Worm (Caenorhabditis elegans) whole organism, late embryonic: ENCODE data around the gene K09B11.5.

Experiments used
- C08G9.2 ChIP-seq: sonication (generic microtip); optimal IDR thresholded peaks from 2 replicates; lab custom pipeline; 2016; ENCODE audit warnings: mild to moderate bottlenecking, missing genetic modification characterization, moderate library complexity, missing compliant biosample characterization
- C38D4.7 ChIP-seq: fragments of 200-800 bp; sonication (Bioruptor generic); optimal IDR thresholded peaks from 2 replicates; lab custom pipeline; 2018; ENCODE audit warnings: mild to moderate bottlenecking, missing genetic modification characterization, moderate library complexity, missing compliant biosample characterization
- K02D7.2 ChIP-seq: sonication (generic microtip); optimal IDR thresholded peaks from 2 replicates; lab custom pipeline; 2017; ENCODE audit warnings: mild to moderate bottlenecking, missing genetic modification characterization, missing compliant biosample characterization
- K09A11.1 ChIP-seq: sonication (generic microtip); optimal IDR thresholded peaks from 2 replicates; lab custom pipeline; 2017; ENCODE audit warnings: antibody characterized with exemption, mild to moderate bottlenecking, missing genetic modification characterization, missing compliant biosample characterization; ENCODE audit not compliant: insufficient read depth
- ahr-1 ChIP-seq: sonication (generic microtip); optimal IDR thresholded peaks from 2 replicates; lab custom pipeline; 2016; ENCODE audit warnings: missing genetic modification characterization, missing compliant biosample characterization
- ama-1 ChIP-seq: fragments of 150-350 bp; optimal IDR thresholded peaks from 2 replicates; lab custom pipeline; 2014
- ceh-18 ChIP-seq: sonication (generic microtip); optimal IDR thresholded peaks from 2 replicates; lab custom pipeline; 2016; ENCODE audit warnings: missing genetic modification characterization, missing compliant biosample characterization
- ceh-2 ChIP-seq: sonication (generic microtip); optimal IDR thresholded peaks from 2 replicates; lab custom pipeline; 2016; ENCODE audit warnings: missing genotype, missing genetic modification characterization, missing compliant biosample characterization
- ceh-24 ChIP-seq: sonication (generic microtip); optimal IDR thresholded peaks from 2 replicates; lab custom pipeline; 2016; ENCODE audit warnings: mild to moderate bottlenecking, missing genetic modification characterization, missing compliant biosample characterization
- ceh-31 ChIP-seq: sonication (generic microtip); optimal IDR thresholded peaks from 2 replicates; lab custom pipeline; 2016; ENCODE audit warnings: missing genetic modification characterization, missing compliant biosample characterization
- ceh-9 ChIP-seq: sonication (generic microtip); optimal IDR thresholded peaks from 2 replicates; lab custom pipeline; 2016; ENCODE audit warnings: mild to moderate bottlenecking, missing genetic modification characterization, inconsistent platforms, missing compliant biosample characterization
- che-1 ChIP-seq: sonication (generic microtip); optimal IDR thresholded peaks from 2 replicates; lab custom pipeline; 2016; ENCODE audit warnings: mild to moderate bottlenecking, missing genetic modification characterization, missing compliant biosample characterization
- dve-1 ChIP-seq: sonication (generic microtip); optimal IDR thresholded peaks from 2 replicates; lab custom pipeline; 2017; ENCODE audit warnings: antibody characterized with exemption, mild to moderate bottlenecking, missing genetic modification characterization, missing compliant biosample characterization
- elt-2 ChIP-seq: sonication (generic microtip); optimal IDR thresholded peaks from 2 replicates; lab custom pipeline; 2016; ENCODE audit warnings: missing genetic modification reagents, missing genetic modification characterization, missing compliant biosample characterization
- elt-4 ChIP-seq: sonication (generic microtip); optimal IDR thresholded peaks from 2 replicates; lab custom pipeline; 2016; ENCODE audit warnings: missing genetic modification characterization, missing compliant biosample characterization
- ets-4 ChIP-seq: sonication (generic microtip); optimal IDR thresholded peaks from 2 replicates; lab custom pipeline; 2016; ENCODE audit warnings: missing genetic modification characterization, missing compliant biosample characterization
- fax-1 ChIP-seq: sonication (generic microtip); optimal IDR thresholded peaks from 2 replicates; lab custom pipeline; 2016; ENCODE audit warnings: missing genotype, missing genetic modification characterization, missing compliant biosample characterization
- fkh-10 ChIP-seq: fragments of 150-350 bp; optimal IDR thresholded peaks from 2 replicates; lab custom pipeline; 2014; ENCODE audit warnings: missing biosample characterization, missing genetic modification reagents, missing genetic modification characterization
- fkh-6 ChIP-seq: sonication (generic microtip); optimal IDR thresholded peaks from 2 replicates; lab custom pipeline; 2016; ENCODE audit warnings: missing genetic modification characterization, missing compliant biosample characterization
- gmeb-2 ChIP-seq: sonication (generic microtip); optimal IDR thresholded peaks from 2 replicates; lab custom pipeline; 2016; ENCODE audit warnings: missing genetic modification characterization, inconsistent platforms, missing compliant biosample characterization
- hlh-13 ChIP-seq: fragments of 200-800 bp; sonication (Bioruptor generic); optimal IDR thresholded peaks from 2 replicates; lab custom pipeline; 2018; ENCODE audit warnings: mild to moderate bottlenecking, missing genetic modification characterization, missing compliant biosample characterization
- hlh-30 ChIP-seq: sonication (generic microtip); optimal IDR thresholded peaks from 2 replicates; lab custom pipeline; 2017; ENCODE audit warnings: antibody characterized with exemption, missing genetic modification characterization, missing compliant biosample characterization; ENCODE audit not compliant: insufficient read depth
- hlh-6 ChIP-seq: sonication (generic microtip); optimal IDR thresholded peaks from 2 replicates; lab custom pipeline; 2016; ENCODE audit warnings: missing genotype, missing genetic modification characterization, missing compliant biosample characterization
- hlh-8 ChIP-seq: sonication (generic microtip); optimal IDR thresholded peaks from 2 replicates; lab custom pipeline; 2016; ENCODE audit warnings: missing genotype, missing genetic modification characterization, missing compliant biosample characterization
- lin-11 ChIP-seq: fragments of 200-800 bp; sonication (Bioruptor generic); optimal IDR thresholded peaks from 2 replicates; lab custom pipeline; 2018; ENCODE audit warnings: mild to moderate bottlenecking, missing genetic modification characterization, missing compliant biosample characterization
- nfya-1 ChIP-seq: sonication (generic microtip); optimal IDR thresholded peaks from 2 replicates; lab custom pipeline; 2017; ENCODE audit warnings: missing genetic modification characterization, mild to moderate bottlenecking, missing compliant biosample characterization, antibody characterized with exemption, moderate library complexity
- nhr-232 ChIP-seq: sonication (generic microtip); optimal IDR thresholded peaks from 2 replicates; lab custom pipeline; 2016; ENCODE audit warnings: missing genetic modification characterization, missing compliant biosample characterization
- odd-2 ChIP-seq: sonication (generic microtip); optimal IDR thresholded peaks from 2 replicates; lab custom pipeline; 2017; ENCODE audit warnings: antibody characterized with exemption, mild to moderate bottlenecking, missing genetic modification characterization, missing compliant biosample characterization
- pha-4 ChIP-seq: fragments of 150-350 bp; optimal IDR thresholded peaks from 2 replicates; lab custom pipeline; 2018; ENCODE audit warnings: missing biosample characterization, missing genetic modification reagents, missing genetic modification characterization
- pqm-1 ChIP-seq: sonication (generic microtip); optimal IDR thresholded peaks from 2 replicates; lab custom pipeline; 2016; ENCODE audit warnings: missing genetic modification characterization, missing compliant biosample characterization
- pros-1 ChIP-seq: fragments of 150-350 bp; optimal IDR thresholded peaks from 2 replicates; lab custom pipeline; 2014; ENCODE audit warnings: missing biosample characterization, missing genetic modification reagents, missing genetic modification characterization
- ref-2 ChIP-seq: sonication (generic microtip); optimal IDR thresholded peaks from 2 replicates; lab custom pipeline; 2016; ENCODE audit warnings: missing genetic modification characterization, missing compliant biosample characterization
- rnt-1 ChIP-seq: sonication (generic microtip); optimal IDR thresholded peaks from 2 replicates; lab custom pipeline; 2016; ENCODE audit warnings: missing genetic modification characterization, missing compliant biosample characterization
- sdc-2 ChIP-seq: sonication (generic microtip); optimal IDR thresholded peaks from 2 replicates; lab custom pipeline; 2016; ENCODE audit warnings: missing genotype, missing genetic modification characterization, missing compliant biosample characterization
- syd-9 ChIP-seq: sonication (generic microtip); optimal IDR thresholded peaks from 2 replicates; lab custom pipeline; 2016; ENCODE audit warnings: mild to moderate bottlenecking, missing genetic modification characterization, moderate library complexity, missing compliant biosample characterization
- tbx-7 ChIP-seq: sonication (generic microtip); optimal IDR thresholded peaks from 2 replicates; lab custom pipeline; 2016; ENCODE audit warnings: missing genotype, missing genetic modification characterization, missing compliant biosample characterization
- unc-42 ChIP-seq: sonication (generic microtip); optimal IDR thresholded peaks from 2 replicates; lab custom pipeline; 2016; ENCODE audit warnings: missing genotype, missing genetic modification characterization, missing compliant biosample characterization
- unc-55 ChIP-seq: sonication (generic microtip); optimal IDR thresholded peaks from 2 replicates; lab custom pipeline; 2017; ENCODE audit warnings: missing biosample characterization, missing genetic modification reagents, missing genetic modification characterization
- ztf-16 ChIP-seq: sonication (generic microtip); optimal IDR thresholded peaks from 2 replicates; lab custom pipeline; 2017; ENCODE audit warnings: missing genetic modification characterization, missing compliant biosample characterization

Gene K09B11.5

DNA sequence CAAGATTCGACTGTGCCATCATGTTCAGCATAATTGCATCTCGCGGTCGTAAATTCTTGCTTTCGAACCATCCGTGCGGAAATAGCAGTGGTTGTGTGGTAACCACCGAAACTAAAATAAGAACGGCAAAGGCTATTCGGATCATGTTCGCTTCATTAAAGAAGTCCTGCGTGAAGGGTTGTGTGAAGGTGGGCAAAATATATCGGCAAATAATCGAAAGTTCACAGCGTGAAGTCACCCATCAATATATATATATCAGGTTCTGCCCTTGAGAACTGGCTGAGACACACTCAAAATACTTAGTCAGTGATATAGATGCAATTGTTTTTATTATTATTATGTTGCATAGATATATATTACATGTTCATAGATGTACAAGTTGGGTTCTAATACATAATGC lies 25.8 kb downstream of the K09B11.5 start, which contains the start of gene Y62E10A.19:
Y62E10A.19 (minus strand) TSS at position 289 of the 400 bp plus-strand sequence.
- TF ChIP-seq syd-9 (no peak), fkh-10 (no peak), ceh-2 (no peak), che-1 (tag; lab: Kevin White, UChicago) (no peak), elt-4 (tag; lab: Kevin White, UChicago) (no peak), odd-2 (tag; lab: Kevin White, UChicago) (no peak)

DNA sequence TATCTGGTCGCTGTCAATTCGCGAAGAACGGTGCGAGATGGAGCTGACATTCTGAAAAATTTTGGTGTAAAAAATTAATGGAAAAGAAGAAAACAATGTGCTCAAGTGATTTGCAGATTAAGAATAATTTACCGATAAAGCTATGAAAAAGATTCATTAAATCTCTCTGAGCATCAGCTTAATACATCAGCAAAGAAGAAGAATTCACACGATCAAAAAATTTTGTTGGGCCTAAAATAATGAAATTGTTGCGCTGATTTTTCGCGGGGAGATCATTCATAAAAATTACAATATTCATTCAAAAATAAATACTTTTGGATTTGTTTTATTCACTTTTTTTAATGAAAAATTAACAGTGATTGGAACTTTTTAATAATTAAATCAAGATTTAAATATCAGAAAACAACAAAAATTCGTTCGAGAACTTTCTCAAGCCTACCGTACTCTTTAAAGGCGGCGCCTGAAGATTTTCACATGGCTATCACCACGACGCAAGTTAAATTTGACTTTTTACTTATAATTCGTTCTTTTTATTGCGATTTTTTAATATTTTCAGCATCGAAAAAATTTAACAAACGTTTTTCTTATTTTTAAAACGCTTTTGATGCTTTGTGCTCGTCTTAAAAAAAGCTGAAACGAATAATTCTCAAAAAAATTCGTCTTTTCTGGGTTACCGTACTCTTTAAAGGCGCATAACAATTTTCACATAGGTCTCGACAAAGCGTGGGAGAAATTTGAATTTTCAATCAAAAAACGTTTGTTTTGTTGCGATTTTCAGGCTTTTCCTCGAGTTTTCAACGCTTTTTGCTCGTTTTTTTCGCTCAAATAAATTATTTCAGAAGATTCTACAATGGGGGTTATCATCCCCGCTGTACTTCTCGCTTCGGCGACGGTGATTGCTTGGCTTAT lies 33.1 kb downstream of the K09B11.5 start, which contains the start of the genes memi-2 and cyp-31A5:
memi-2 (minus strand) TSS at position 51 of the 909 bp plus-strand sequence.
cyp-31A5 (plus strand) TSS at position 834 of the 909 bp plus-strand sequence.
- TF ChIP-seq C08G9.2 (tag; lab: Kevin White, UChicago) (no peak), C38D4.7 (GFP tag; lab: Kevin White, UChicago) (no peak), hlh-8 (tag; lab: Kevin White, UChicago) (no peak), hlh-13 (GFP tag; lab: Kevin White, UChicago) (no peak), K02D7.2 (no peak), pha-4 (tag; lab: Kevin White, UChicago) (no peak), gmeb-2 (no peak), ceh-24 (tag; lab: Kevin White, UChicago) (no peak), syd-9 (no peak), sdc-2 (no peak), lin-11 (tag; lab: Kevin White, UChicago) (no peak), hlh-6 (tag; lab: Kevin White, UChicago) (no peak), unc-42 (tag; lab: Kevin White, UChicago) (no peak)
- TF ChIP-seq, all 69 proteins: peak for 0

DNA sequence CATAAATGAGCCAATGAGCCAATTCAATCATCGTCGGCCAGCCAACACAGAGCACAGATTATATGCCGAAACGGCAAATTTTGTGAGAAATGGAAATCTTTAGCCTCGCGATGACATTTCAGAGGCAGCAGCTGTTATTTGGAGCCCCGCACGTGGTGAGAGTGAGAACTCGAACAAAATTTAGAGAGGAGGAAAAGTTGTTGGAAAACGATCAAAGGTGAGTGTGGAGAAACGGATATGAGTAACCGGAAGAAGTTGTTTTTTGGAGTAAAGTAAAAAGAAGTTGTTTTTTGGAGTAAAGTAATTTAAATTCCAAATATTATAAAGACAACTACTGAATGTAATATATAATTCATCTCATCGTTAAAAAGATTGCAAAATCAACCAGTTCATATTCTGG lies 35.1 kb downstream of the K09B11.5 start, which contains the start of gene Y62E10A.13:
Y62E10A.13 (minus strand) TSS at position 326 of the 400 bp plus-strand sequence.
- no peak for TF ChIP-seq K09A11.1 (tag; lab: Kevin White, UChicago)
- no peak for TF ChIP-seq ceh-2
- no peak for TF ChIP-seq dve-1
- no peak for TF ChIP-seq che-1 (tag; lab: Kevin White, UChicago)
- no peak for TF ChIP-seq ahr-1 (tag; lab: Kevin White, UChicago)
- no peak for TF ChIP-seq nhr-232
- no peak for TF ChIP-seq fkh-6 (tag; lab: Kevin White, UChicago)

DNA sequence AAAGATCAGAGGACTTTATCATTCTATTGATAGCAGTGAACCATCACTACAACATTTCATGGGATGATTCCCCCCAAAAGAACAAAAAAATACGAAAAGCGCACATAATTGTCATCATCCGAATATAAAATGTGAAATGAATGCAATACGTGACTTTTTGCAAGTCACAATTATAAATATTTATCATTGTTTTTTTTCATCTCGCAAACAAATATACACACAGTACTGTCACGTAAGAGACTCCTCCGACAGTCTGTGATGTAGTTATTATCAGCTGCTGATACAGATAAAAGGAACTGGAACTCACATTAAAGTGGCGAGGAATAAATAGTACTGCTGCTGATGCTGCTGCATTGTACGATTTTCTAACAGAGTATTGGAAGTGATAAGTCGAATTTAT lies 37.4 kb downstream of the K09B11.5 start:
- no peak for TF ChIP-seq ets-4 (tag; lab: Kevin White, UChicago)
- TF ChIP-seq elt-2 (tag; lab: Kevin White, UChicago): peak; percentile 78

DNA sequence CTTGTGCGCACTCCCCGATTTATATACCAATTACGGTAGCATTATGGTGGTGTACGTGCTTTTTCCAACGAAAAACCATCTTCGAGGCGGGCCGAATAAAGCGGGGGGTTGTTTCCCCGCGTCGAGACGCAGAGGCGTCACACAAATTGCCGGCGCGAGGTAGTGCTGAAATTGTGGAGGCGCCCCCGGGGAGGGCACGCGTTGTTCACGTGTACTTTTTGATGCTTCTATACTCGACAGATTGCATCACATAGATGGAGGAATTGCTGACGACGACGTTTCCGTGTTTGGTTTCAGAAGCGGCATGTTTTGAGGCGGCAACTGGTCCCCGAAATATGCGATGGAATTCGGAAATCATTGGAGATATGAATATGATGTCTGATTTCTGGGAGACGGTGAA lies 38.5 kb downstream of the K09B11.5 start:
- TF ChIP-seq ama-1 (lab: Kevin White, UChicago): no peak
- TF ChIP-seq elt-2 (tag; lab: Kevin White, UChicago): no peak
- no peak for TF ChIP-seq tbx-7 (tag; lab: Kevin White, UChicago)
- no peak for TF ChIP-seq ets-4 (tag; lab: Kevin White, UChicago)
- peak; percentile 30 for TF ChIP-seq ceh-9
- peak; percentile 67 for TF ChIP-seq unc-42 (tag; lab: Kevin White, UChicago)
- TF ChIP-seq ref-2 (tag; lab: Kevin White, UChicago): peak; percentile 2
- peak; percentile 17 for TF ChIP-seq fax-1 (tag; lab: Kevin White, UChicago)
- TF ChIP-seq dve-1: peak; percentile 48
- peak; percentile 6 for TF ChIP-seq pros-1 (tag; lab: Kevin White, UChicago)
- peak; percentile 45 for TF ChIP-seq nfya-1 (tag; lab: Kevin White, UChicago)
- peak; percentile 58 for TF ChIP-seq unc-55 (GFP tag; lab: Kevin White, UChicago)
- peak; percentile 63 for TF ChIP-seq pqm-1
- no peak for TF ChIP-seq fkh-6 (tag; lab: Kevin White, UChicago)
- TF ChIP-seq ceh-31 (tag; lab: Kevin White, UChicago): peak; percentile 54
- TF ChIP-seq rnt-1 (tag; lab: Kevin White, UChicago): peak; percentile 16
- peak; percentile 82 for TF ChIP-seq ceh-18 (tag; lab: Kevin White, UChicago)
- TF ChIP-seq hlh-30 (tag; lab: Kevin White, UChicago): peak; percentile 37
- TF ChIP-seq ztf-16: peak; percentile 5
